Worm (Caenorhabditis elegans): Measurements from ENCODE around the gene srh-20.

srh-20 gene

DNA sequence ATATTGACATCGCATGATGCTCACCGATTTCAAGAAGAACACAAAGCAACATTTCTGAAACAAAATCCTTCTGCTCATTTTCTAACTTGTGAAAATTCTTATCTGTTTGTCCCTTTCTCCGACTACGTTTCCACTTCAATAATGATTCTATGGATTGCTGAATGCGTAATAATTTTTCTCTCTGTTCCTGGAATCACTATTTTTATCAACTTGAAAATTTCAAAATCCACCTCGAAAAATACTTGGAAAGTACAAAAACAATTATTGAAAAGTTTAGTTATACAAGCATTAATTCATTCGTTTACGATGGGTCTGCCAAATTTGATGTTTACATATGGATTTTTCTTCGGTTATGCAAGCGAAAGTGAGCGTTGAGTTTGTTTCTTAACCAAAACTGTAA, 2.7 kb upstream of the srh-20 start, which contains the start of gene srh-22:
srh-22 (plus strand) TSS at position 301 of the 400 bp plus-strand sequence.
- no peak for TF ChIP-seq nhr-25 (tag; optimal IDR thresholded peaks at IDR 0.05)
- no peak for TF ChIP-seq eor-1 (tag; optimal IDR thresholded peaks at IDR 0.05)
- no peak for TF ChIP-seq nfya-1 (tag; optimal IDR thresholded peaks at IDR 0.05; ENCODE audit: insufficient read depth)
- TF ChIP-seq nhr-67 (tag; optimal IDR thresholded peaks at IDR 0.05) = no peak
- no peak for TF ChIP-seq nhr-237 (tag; optimal IDR thresholded peaks at IDR 0.05)
- TF ChIP-seq tbx-2 (tag; optimal IDR thresholded peaks at IDR 0.05) = no peak
- no peak for TF ChIP-seq unc-62 (GFP tag; optimal IDR thresholded peaks at IDR 0.05)
- no peak for TF ChIP-seq elt-1 (tag; optimal IDR thresholded peaks at IDR 0.05)
- no peak for TF ChIP-seq snpc-4 (tag; optimal IDR thresholded peaks at IDR 0.05)
- no peak for TF ChIP-seq ceh-16 (tag; optimal IDR thresholded peaks at IDR 0.05)
- no peak for TF ChIP-seq ceh-82 (tag; optimal IDR thresholded peaks at IDR 0.05)
- no peak for TF ChIP-seq ceh-28 (tag; optimal IDR thresholded peaks at IDR 0.05)

DNA sequence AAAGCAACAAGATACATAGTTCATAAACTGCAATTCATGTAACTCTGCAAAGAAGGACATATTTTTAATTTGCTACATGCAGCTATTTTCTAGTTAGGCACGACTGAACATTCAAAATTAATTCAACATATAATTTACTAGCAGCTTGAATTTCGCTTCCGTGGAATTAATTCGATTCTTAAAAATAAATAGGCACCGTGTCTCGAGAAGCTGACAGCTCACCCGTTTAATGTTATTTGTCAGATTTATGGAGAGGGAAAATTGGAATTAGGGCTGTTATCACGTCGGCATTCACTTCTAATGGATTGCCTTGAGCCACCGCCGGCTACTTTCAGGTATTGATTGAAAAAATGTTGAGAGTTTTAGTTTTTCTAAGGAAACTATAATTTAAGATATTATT, 1.7 kb downstream of the srh-20 start, which contains the start of gene srh-21:
srh-21 (plus strand) TSS at position 301 of the 400 bp plus-strand sequence.
- TF ChIP-seq elt-2 (tag; optimal IDR thresholded peaks at IDR 0.05) (no peak), fkh-2 (tag; optimal IDR thresholded peaks at IDR 0.05) (no peak), nhr-23 (tag; optimal IDR thresholded peaks at IDR 0.05) (no peak), mdl-1 (tag; optimal IDR thresholded peaks at IDR 0.05) (no peak), nhr-76 (tag; optimal IDR thresholded peaks at IDR 0.05) (no peak), ceh-82 (tag; optimal IDR thresholded peaks at IDR 0.05) (no peak), nhr-67 (tag; optimal IDR thresholded peaks at IDR 0.05) (no peak), R02D3.7 (tag; optimal IDR thresholded peaks at IDR 0.05) (no peak), fkh-10 (GFP tag; optimal IDR thresholded peaks at IDR 0.05) (no peak), ztf-11 (tag; optimal IDR thresholded peaks at IDR 0.05) (no peak), nfya-1 (tag; optimal IDR thresholded peaks at IDR 0.05; ENCODE audit: insufficient read depth) (no peak), nhr-237 (tag; optimal IDR thresholded peaks at IDR 0.05) (no peak), daf-12 (tag; optimal IDR thresholded peaks at IDR 0.05) (no peak)

ce11 chrV:4929842-4930241, 5.1 kb downstream of the srh-20 start, which contains the start of gene str-205:
Gene str-205, minus strand, starts transcription at chrV:4929942.
- TF ChIP-seq ceh-9 (tag; optimal IDR thresholded peaks at IDR 0.05) = no peak

ce11 chrV:4932814-4933213, 8.1 kb downstream of the srh-20 start, which contains the start of gene C02E7.10:
Gene C02E7.10, minus strand, starts transcription at chrV:4933045.
- no peak for TF ChIP-seq fos-1 (tag; optimal IDR thresholded peaks at IDR 0.05)
- TF ChIP-seq nhr-67 (tag; optimal IDR thresholded peaks at IDR 0.05) = no peak
- TF ChIP-seq lsy-12 (tag; optimal IDR thresholded peaks at IDR 0.05) = no peak
- TF ChIP-seq nhr-28 (tag; optimal IDR thresholded peaks at IDR 0.05) = no peak
- TF ChIP-seq daf-12 (tag; optimal IDR thresholded peaks at IDR 0.05) = no peak
- no peak for TF ChIP-seq R02D3.7 (tag; optimal IDR thresholded peaks at IDR 0.05)
- no peak for TF ChIP-seq unc-62 (GFP tag; optimal IDR thresholded peaks at IDR 0.05)
- no peak for TF ChIP-seq unc-39 (tag; optimal IDR thresholded peaks at IDR 0.05)
- TF ChIP-seq jun-1 (tag; optimal IDR thresholded peaks at IDR 0.05) = no peak
- no peak for TF ChIP-seq ztf-11 (tag; optimal IDR thresholded peaks at IDR 0.05)
- no peak for TF ChIP-seq elt-3 (tag; optimal IDR thresholded peaks at IDR 0.05)
- no peak for TF ChIP-seq snpc-4 (tag; optimal IDR thresholded peaks at IDR 0.05)
- no peak for TF ChIP-seq fkh-2 (tag; optimal IDR thresholded peaks at IDR 0.05)
- no peak for TF ChIP-seq fkh-10 (GFP tag; optimal IDR thresholded peaks at IDR 0.05)
- TF ChIP-seq ceh-82 (tag; optimal IDR thresholded peaks at IDR 0.05) = no peak

DNA sequence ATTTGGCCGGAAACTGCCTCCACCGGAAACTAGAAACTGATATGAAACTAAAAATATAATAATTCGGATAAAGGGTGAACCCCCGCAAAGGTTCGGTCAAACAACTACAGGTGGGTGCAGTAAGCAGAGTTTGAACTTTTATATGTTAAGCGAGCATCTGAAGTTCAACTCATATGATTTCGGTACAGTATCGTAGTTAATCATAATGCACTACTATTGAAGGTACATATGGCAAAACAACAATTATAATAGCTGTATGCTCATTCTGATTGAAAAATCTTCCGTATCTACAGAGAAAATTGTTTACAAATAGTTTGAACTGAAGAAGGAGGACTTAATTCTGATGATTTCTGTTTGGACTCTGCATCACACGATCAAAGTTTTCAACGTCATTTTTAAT, 8.6 kb downstream of the srh-20 start:
- TF ChIP-seq R02D3.7 (tag; optimal IDR thresholded peaks at IDR 0.05) = no peak
- TF ChIP-seq nhr-12 (tag; optimal IDR thresholded peaks at IDR 0.05) = no peak
- TF ChIP-seq lin-15B (tag; optimal IDR thresholded peaks at IDR 0.05) = no peak
- TF ChIP-seq ceh-82 (tag; optimal IDR thresholded peaks at IDR 0.05) = no peak
- TF ChIP-seq sea-2 (GFP tag; optimal IDR thresholded peaks at IDR 0.05) = no peak
- no peak for TF ChIP-seq ceh-9 (tag; optimal IDR thresholded peaks at IDR 0.05)
- no peak for TF ChIP-seq hmg-11 (tag; optimal IDR thresholded peaks at IDR 0.05)
- no peak for TF ChIP-seq fos-1 (tag; optimal IDR thresholded peaks at IDR 0.05)
- TF ChIP-seq nhr-43 (tag; optimal IDR thresholded peaks at IDR 0.05; ENCODE audit: poor library complexity, severe bottlenecking) = no peak
- TF ChIP-seq ceh-16 (tag; optimal IDR thresholded peaks at IDR 0.05) = no peak
- no peak for TF ChIP-seq tbx-2 (tag; optimal IDR thresholded peaks at IDR 0.05)
- TF ChIP-seq nhr-11 (tag; optimal IDR thresholded peaks at IDR 0.05) = no peak
- TF ChIP-seq lsy-12 (tag; optimal IDR thresholded peaks at IDR 0.05) = no peak
- no peak for TF ChIP-seq skn-1 (tag; optimal IDR thresholded peaks at IDR 0.05)
